Worm (Caenorhabditis elegans) whole organism, young adult: ENCODE results near the gene cex-2.

ENCODE experiments used
- B0035.1 ChIP-seq: sonication (generic microtip); optimal IDR thresholded peaks from 2 replicates; lab custom pipeline; 2016; ENCODE audit warnings: missing genetic modification characterization, mild to moderate bottlenecking, missing compliant biosample characterization, missing genotype, missing genetic modification reagents
- F22D6.2 ChIP-seq: sonication (generic microtip); optimal IDR thresholded peaks from 2 replicates; lab custom pipeline; 2016; ENCODE audit warnings: mild to moderate bottlenecking, missing genetic modification characterization, missing compliant biosample characterization
- F23B12.7 ChIP-seq: sonication (generic microtip); optimal IDR thresholded peaks from 2 replicates; lab custom pipeline; 2017; ENCODE audit warnings: missing genetic modification characterization, mild to moderate bottlenecking, missing compliant biosample characterization, antibody characterized with exemption, moderate library complexity; ENCODE audit not compliant: insufficient read depth
- F39B2.1 ChIP-seq: fragments of 200-800 bp; sonication (Bioruptor generic); IDR thresholded peaks from 2 replicates; pipeline ENCODE4 v1.3.6; 2022; ENCODE audit warnings: missing genetic modification reagents, missing genetic modification characterization, missing compliant biosample characterization
- F55B11.4 ChIP-seq: sonication (generic microtip); optimal IDR thresholded peaks from 2 replicates; lab custom pipeline; 2016; ENCODE audit warnings: missing compliant biosample characterization, missing genetic modification characterization, borderline replicate concordance; ENCODE audit not compliant: insufficient read depth
- T26A5.8 ChIP-seq: sonication (generic microtip); optimal IDR thresholded peaks from 2 replicates; lab custom pipeline; 2016; ENCODE audit warnings: missing genetic modification characterization, missing compliant biosample characterization
- Y53F4B.3 ChIP-seq: fragments of 200-800 bp; sonication (Bioruptor generic); IDR thresholded peaks from 2 replicates; pipeline ENCODE4 v1.3.6; 2022; ENCODE audit warnings: missing genetic modification reagents, missing genetic modification characterization, missing compliant biosample characterization
- Y67H2A.10 ChIP-seq: fragments of 200-800 bp; sonication (Bioruptor generic); conservative IDR thresholded peaks from 2 replicates; pipeline ENCODE4 v1.3.6; 2022; ENCODE audit warnings: missing genetic modification reagents, missing genetic modification characterization, missing compliant biosample characterization
- Y95B8A.8 ChIP-seq: fragments of 200-800 bp; sonication (Bioruptor generic); IDR thresholded peaks from 2 replicates; pipeline ENCODE4 v1.3.6; 2022; ENCODE audit warnings: missing genetic modification reagents, missing genetic modification characterization, missing compliant biosample characterization
- aptf-3 ChIP-seq: fragments of 200-800 bp; sonication (Bioruptor generic); IDR thresholded peaks from 2 replicates; pipeline ENCODE4 v1.3.6; 2022; ENCODE audit warnings: missing genetic modification characterization, missing compliant biosample characterization
- atf-7 ChIP-seq: sonication (generic microtip); optimal IDR thresholded peaks from 2 replicates; lab custom pipeline; 2017; ENCODE audit warnings: mild to moderate bottlenecking, missing genetic modification characterization, missing compliant biosample characterization
- athp-1 ChIP-seq: sonication (generic microtip); optimal IDR thresholded peaks from 2 replicates; lab custom pipeline; 2017; ENCODE audit warnings: mild to moderate bottlenecking, missing genetic modification characterization, missing compliant biosample characterization
- attf-5 ChIP-seq: fragments of 200-800 bp; sonication (Bioruptor generic); optimal IDR thresholded peaks from 2 replicates; lab custom pipeline; 2018; ENCODE audit warnings: mild to moderate bottlenecking, missing genetic modification characterization, missing compliant biosample characterization
- attf-6 ChIP-seq: fragments of 200-800 bp; sonication (Bioruptor generic); IDR thresholded peaks from 2 replicates; pipeline ENCODE4 v1.3.6; 2022; ENCODE audit warnings: missing genetic modification reagents, missing genetic modification characterization, missing compliant biosample characterization
- bed-1 ChIP-seq: fragments of 200-800 bp; sonication (Bioruptor generic); IDR thresholded peaks from 2 replicates; pipeline ENCODE4 v1.3.6; 2022; ENCODE audit warnings: missing genetic modification reagents, missing genetic modification characterization, missing compliant biosample characterization
- cebp-1 ChIP-seq, 2 experiments: fragments of 200-800 bp in 1 of 2; sonication (Bioruptor generic) in 1 of 2; sonication (generic microtip) in 1 of 2; IDR thresholded peaks in 1 of 2; optimal IDR thresholded peaks in 1 of 2; 2 replicates each; pipeline versions ENCODE4 v1.3.6 to Lab custom; 2017 to 2022; ENCODE audit warnings: missing compliant biosample characterization in 2 of 2, missing genetic modification characterization in 2 of 2, mild to moderate bottlenecking in 1 of 2, missing genetic modification reagents in 1 of 2, moderate library complexity in 1 of 2
- ceh-58 ChIP-seq: fragments of 200-800 bp; sonication (Bioruptor generic); IDR thresholded peaks from 2 replicates; pipeline ENCODE4 v1.3.6; 2022; ENCODE audit warnings: missing genetic modification characterization, missing compliant biosample characterization
- dox-1 ChIP-seq: fragments of 200-800 bp; sonication (Bioruptor generic); IDR thresholded peaks from 2 replicates; pipeline ENCODE4 v1.3.6; 2022; ENCODE audit warnings: missing genetic modification reagents, missing genetic modification characterization, missing compliant biosample characterization
- egl-44 ChIP-seq: fragments of 200-800 bp; sonication (Bioruptor generic); IDR thresholded peaks from 2 replicates; pipeline ENCODE4 v1.3.6; 2022; ENCODE audit warnings: missing genetic modification reagents, missing genetic modification characterization, missing compliant biosample characterization
- ekl-4 ChIP-seq: fragments of 200-800 bp; sonication (Bioruptor generic); IDR thresholded peaks from 2 replicates; pipeline ENCODE4 v1.3.6; 2022; ENCODE audit warnings: missing genetic modification reagents, missing genetic modification characterization, missing compliant biosample characterization
- ets-4 ChIP-seq: fragments of 200-800 bp; sonication (Bioruptor generic); optimal IDR thresholded peaks from 2 replicates; lab custom pipeline; 2018; ENCODE audit warnings: mild to moderate bottlenecking, missing genetic modification characterization, missing compliant biosample characterization
- hlh-12 ChIP-seq: sonication (generic microtip); optimal IDR thresholded peaks from 2 replicates; lab custom pipeline; 2016; ENCODE audit warnings: missing genetic modification characterization, missing compliant biosample characterization
- hmg-20 ChIP-seq: fragments of 200-800 bp; sonication (Bioruptor generic); IDR thresholded peaks from 2 replicates; pipeline ENCODE4 v1.3.6; 2022; ENCODE audit warnings: missing genetic modification reagents, missing genetic modification characterization, missing compliant biosample characterization
- hrde-1 ChIP-seq: sonication (generic microtip); optimal IDR thresholded peaks from 2 replicates; lab custom pipeline; 2016; ENCODE audit warnings: missing genetic modification characterization, mild to moderate bottlenecking, missing compliant biosample characterization, moderate library complexity, missing genotype, missing genetic modification reagents, borderline replicate concordance
- lag-1 ChIP-seq: fragments of 200-800 bp; sonication (Bioruptor generic); IDR thresholded peaks from 2 replicates; pipeline ENCODE4 v1.3.6; 2022; ENCODE audit warnings: missing genetic modification reagents, missing genetic modification characterization, missing compliant biosample characterization
- let-607 ChIP-seq, 2 experiments: fragments of 200-800 bp in 1 of 2; sonication (Bioruptor generic) in 1 of 2; sonication (generic microtip) in 1 of 2; optimal IDR thresholded peaks; 2 replicates each; lab custom pipeline; 2016 to 2018; ENCODE audit warnings: mild to moderate bottlenecking in 2 of 2, missing compliant biosample characterization in 2 of 2, missing genetic modification characterization in 2 of 2, moderate library complexity in 2 of 2, missing genotype in 1 of 2
- lin-26 ChIP-seq: fragments of 200-800 bp; sonication (Bioruptor generic); IDR thresholded peaks from 2 replicates; pipeline ENCODE4 v1.3.6; 2022; ENCODE audit warnings: missing genetic modification reagents, missing genetic modification characterization, missing compliant biosample characterization
- lir-1 ChIP-seq: fragments of 200-800 bp; sonication (Bioruptor generic); conservative IDR thresholded peaks from 2 replicates; pipeline ENCODE4 v1.3.6; 2022; ENCODE audit warnings: missing genetic modification reagents, missing genetic modification characterization, missing compliant biosample characterization
- mes-4 ChIP-seq: sonication (generic microtip); optimal IDR thresholded peaks from 2 replicates; lab custom pipeline; 2016; ENCODE audit warnings: missing genotype, missing genetic modification characterization, missing compliant biosample characterization
- nfya-1 ChIP-seq: sonication (generic microtip); optimal IDR thresholded peaks from 2 replicates; lab custom pipeline; 2017; ENCODE audit warnings: antibody characterized with exemption, missing compliant biosample characterization, missing genetic modification characterization, borderline replicate concordance; ENCODE audit not compliant: insufficient read depth
- nhr-120 ChIP-seq: fragments of 200-800 bp; sonication (Bioruptor generic); IDR thresholded peaks from 2 replicates; pipeline ENCODE4 v1.3.6; 2022; ENCODE audit warnings: missing genetic modification characterization, missing compliant biosample characterization
- nhr-27 ChIP-seq: fragments of 200-800 bp; sonication (Bioruptor generic); optimal IDR thresholded peaks from 2 replicates; lab custom pipeline; 2018; ENCODE audit warnings: mild to moderate bottlenecking, missing genetic modification characterization, moderate library complexity, missing compliant biosample characterization
- nhr-80 ChIP-seq: sonication (generic microtip); optimal IDR thresholded peaks from 2 replicates; lab custom pipeline; 2016; ENCODE audit warnings: missing genetic modification characterization, missing compliant biosample characterization
- pha-4 ChIP-seq: fragments of 150-350 bp; sonication (generic microtip); optimal IDR thresholded peaks from 2 replicates; lab custom pipeline; 2014; ENCODE audit warnings: missing biosample characterization, missing genetic modification reagents, missing genetic modification characterization
- sea-2 ChIP-seq: fragments of 200-800 bp; sonication (Bioruptor generic); IDR thresholded peaks from 2 replicates; pipeline ENCODE4 v1.3.6; 2022; ENCODE audit warnings: missing genetic modification characterization, missing compliant biosample characterization
- unc-62 ChIP-seq: fragments of 150-350 bp; optimal IDR thresholded peaks from 2 replicates; lab custom pipeline; 2014; ENCODE audit warnings: missing biosample characterization, missing genetic modification reagents, missing genetic modification characterization
- zfh-2 ChIP-seq: fragments of 200-800 bp; sonication (Bioruptor generic); conservative IDR thresholded peaks from 2 replicates; pipeline ENCODE4 v1.3.6; 2022; ENCODE audit warnings: missing genetic modification reagents, missing genetic modification characterization, missing compliant biosample characterization
- zim-3 ChIP-seq: sonication (generic microtip); optimal IDR thresholded peaks from 2 replicates; lab custom pipeline; 2017; ENCODE audit warnings: mild to moderate bottlenecking, missing genetic modification characterization, moderate library complexity, missing compliant biosample characterization
- ztf-25 ChIP-seq: fragments of 200-800 bp; sonication (Bioruptor generic); IDR thresholded peaks from 2 replicates; pipeline ENCODE4 v1.3.6; 2022; ENCODE audit warnings: missing genetic modification reagents, missing genetic modification characterization, missing compliant biosample characterization

The cex-2 gene

DNA sequence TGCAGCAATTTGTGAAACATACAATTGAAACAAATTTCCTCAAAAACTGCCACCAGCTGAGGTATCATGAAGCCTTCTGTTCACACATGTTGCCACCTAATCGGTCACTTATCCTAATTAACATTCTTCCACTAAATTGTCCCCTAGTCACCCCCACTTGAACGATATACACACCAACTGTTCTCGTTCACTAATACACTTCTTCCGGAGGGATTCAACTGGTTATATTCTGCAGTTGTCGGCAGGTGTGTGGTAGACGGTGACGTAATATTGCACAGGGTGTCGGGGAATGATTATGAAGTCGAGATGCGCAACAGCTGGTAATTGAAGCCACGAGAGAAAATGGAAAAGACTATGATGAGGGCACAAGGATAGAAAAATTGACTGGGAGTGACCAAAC lies 19.8 kb downstream of the cex-2 start:
- TF ChIP-seq F55B11.4 (tag; lab: Kevin White, UChicago): no peak
- 0 out of 2 replicates have a peak, but pooled peaks have one; percentile 16 for TF ChIP-seq ztf-25 (GFP tag; lab: Robert Waterston, UW)

DNA sequence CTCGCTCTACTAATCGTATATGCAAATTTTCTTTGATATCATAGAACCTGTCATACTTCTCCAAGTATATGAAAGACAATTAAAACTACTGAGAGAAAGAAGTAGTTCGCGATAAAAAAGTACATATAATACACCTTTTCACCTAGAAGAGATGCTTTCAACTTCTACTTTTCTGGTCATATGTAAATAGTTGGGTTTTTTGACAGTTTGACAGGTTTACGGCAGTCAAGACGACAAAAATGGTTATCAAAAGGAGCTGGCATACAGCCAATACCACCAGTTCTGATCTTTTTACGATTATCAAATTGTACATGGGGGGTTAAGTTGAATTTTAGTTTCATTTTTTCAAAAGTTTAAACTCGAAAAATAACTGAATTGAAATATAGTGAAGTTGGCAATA lies 20.3 kb downstream of the cex-2 start:
- TF ChIP-seq ets-4 (GFP tag; lab: Kevin White, UChicago) (no peak), lin-26 (no peak), pha-4 (no peak), dox-1 (GFP tag; lab: Robert Waterston, UW) (peak; percentile 6; the same call in 1 of the 2 replicates), cebp-1 (GFP tag; IDR thresholded peaks at IDR 0.05; lab: Robert Waterston, UW) (no peak), cebp-1 (tag; optimal IDR thresholded peaks at IDR 0.05; lab: Kevin White, UChicago) (peak; percentile 17), atf-7 (tag; lab: Kevin White, UChicago) (no peak), lag-1 (GFP tag; lab: Robert Waterston, UW) (no peak), F39B2.1 (no peak), Y67H2A.10 (GFP tag; lab: Robert Waterston, UW) (no peak), nfya-1 (tag; lab: Kevin White, UChicago) (no peak), ekl-4 (GFP tag; lab: Robert Waterston, UW) (no peak), zim-3 (tag; lab: Kevin White, UChicago) (no peak), aptf-3 (no peak), egl-44 (no peak), attf-6 (GFP tag; lab: Robert Waterston, UW) (no peak), athp-1 (tag; lab: Kevin White, UChicago) (no peak), nhr-27 (tag; lab: Kevin White, UChicago) (no peak), hlh-12 (tag; lab: Kevin White, UChicago) (no peak), ceh-58 (no peak), nhr-120 (no peak), unc-62 (GFP tag; lab: Kevin White, UChicago) (peak; percentile 97), T26A5.8 (tag; lab: Kevin White, UChicago) (no peak), hmg-20 (no peak), F55B11.4 (tag; lab: Kevin White, UChicago) (no peak), let-607 (tag; optimal IDR thresholded peaks at IDR 0.05; lab: Kevin White, UChicago) (peak in 1 of 2 experiments; percentile 17), F23B12.7 (no peak), bed-1 (GFP tag; lab: Robert Waterston, UW) (no peak), hrde-1 (tag; lab: Kevin White, UChicago) (no peak), B0035.1 (tag; lab: Kevin White, UChicago) (no peak), sea-2 (GFP tag; lab: Robert Waterston, UW) (no peak), mes-4 (tag; lab: Kevin White, UChicago) (no peak), lir-1 (GFP tag; lab: Robert Waterston, UW) (no peak), nhr-80 (tag; lab: Kevin White, UChicago) (peak; percentile 84), Y95B8A.8 (GFP tag; lab: Robert Waterston, UW) (no peak), zfh-2 (GFP tag; lab: Robert Waterston, UW) (no peak), F22D6.2 (tag; lab: Kevin White, UChicago) (no peak), attf-5 (GFP tag; lab: Kevin White, UChicago) (no peak), Y53F4B.3 (GFP tag; lab: Robert Waterston, UW) (no peak)
